Fruit fly (Drosophila melanogaster) whole organism, embryonic: ENCODE data around the gene CG2104.

ENCODE experiments used
- ATbp ChIP-seq: fragments of 200-800 bp; sonication (Bioruptor generic); optimal IDR thresholded peaks from 2 replicates; lab custom pipeline; 2017; ENCODE audit warnings: missing biosample characterization, mild to moderate bottlenecking, missing genetic modification characterization, missing genetic modification reagents
- CG11695 ChIP-seq: fragments of 200-800 bp; sonication (Bioruptor generic); IDR thresholded peaks from 3 replicates; pipeline ENCODE4 v1.3.6; 2022; ENCODE audit warnings: missing biosample characterization, missing genetic modification characterization
- CG13296 ChIP-seq: fragments of 200-800 bp; sonication (Bioruptor generic); optimal IDR thresholded peaks from 3 replicates; lab custom pipeline; 2018; ENCODE audit warnings: missing biosample characterization, mild to moderate bottlenecking, missing genetic modification characterization
- CG13894 ChIP-seq: fragments of 200-800 bp; sonication (Bioruptor generic); optimal IDR thresholded peaks from 3 replicates; lab custom pipeline; 2018; ENCODE audit warnings: missing biosample characterization, mild to moderate bottlenecking, missing genetic modification characterization, moderate library complexity
- CG14710 ChIP-seq: fragments of 200-800 bp; sonication (Bioruptor generic); optimal IDR thresholded peaks from 3 replicates; lab custom pipeline; 2019; ENCODE audit warnings: missing biosample characterization, mild to moderate bottlenecking, missing genetic modification characterization, moderate library complexity
- CG14860 ChIP-seq: fragments of 200-800 bp; sonication (Bioruptor generic); IDR thresholded peaks from 3 replicates; pipeline ENCODE4 v1.3.6; 2022; ENCODE audit warnings: missing biosample characterization, missing genetic modification characterization; ENCODE audit not compliant: partially characterized antibody
- CG15011 ChIP-seq: fragments of 200-800 bp; sonication (Bioruptor generic); optimal IDR thresholded peaks from 3 replicates; lab custom pipeline; 2018; ENCODE audit warnings: missing biosample characterization, mild to moderate bottlenecking, missing genetic modification characterization
- CG17829 ChIP-seq: fragments of 200-800 bp; optimal IDR thresholded peaks from 2 replicates; lab custom pipeline; 2019; ENCODE audit warnings: missing biosample characterization, mild to moderate bottlenecking, missing genetic modification characterization, moderate library complexity
- CG1792 ChIP-seq: fragments of 200-800 bp; sonication (Bioruptor generic); optimal IDR thresholded peaks from 2 replicates; lab custom pipeline; 2016; ENCODE audit warnings: missing biosample characterization, missing genetic modification characterization
- CG1832 ChIP-seq: fragments of 200-800 bp; sonication (Bioruptor generic); optimal IDR thresholded peaks from 2 replicates; lab custom pipeline; 2017; ENCODE audit warnings: missing biosample characterization, mild to moderate bottlenecking, missing genetic modification characterization, inconsistent platforms
- CG18476 ChIP-seq: fragments of 200-800 bp; sonication (Bioruptor generic); optimal IDR thresholded peaks from 2 replicates; lab custom pipeline; 2016; ENCODE audit warnings: missing biosample characterization, mild to moderate bottlenecking, missing genetic modification characterization
- CG31365 ChIP-seq: fragments of 200-800 bp; sonication (Bioruptor generic); optimal IDR thresholded peaks from 2 replicates; lab custom pipeline; 2018; ENCODE audit warnings: missing biosample characterization, mild to moderate bottlenecking, missing genetic modification characterization
- CG33213 ChIP-seq: fragments of 200-800 bp; sonication (Bioruptor generic); optimal IDR thresholded peaks from 3 replicates; lab custom pipeline; 2016; ENCODE audit warnings: missing biosample characterization, missing genetic modification characterization
- CG34376 ChIP-seq: fragments of 200-800 bp; sonication (Bioruptor generic); optimal IDR thresholded peaks from 2 replicates; lab custom pipeline; 2018; ENCODE audit warnings: missing biosample characterization, mild to moderate bottlenecking, missing genetic modification characterization
- CG4404 ChIP-seq: fragments of 200-800 bp; sonication (Bioruptor generic); IDR thresholded peaks from 2 replicates; pipeline ENCODE4 v1.3.6; 2022; ENCODE audit warnings: missing biosample characterization, missing genetic modification characterization
- CG4707 ChIP-seq: fragments of 200-800 bp; sonication (Bioruptor generic); optimal IDR thresholded peaks from 2 replicates; lab custom pipeline; 2018; ENCODE audit warnings: missing biosample characterization, mild to moderate bottlenecking, missing genetic modification characterization, moderate library complexity
- CG5180 ChIP-seq: fragments of 200-800 bp; sonication (Bioruptor generic); optimal IDR thresholded peaks from 3 replicates; lab custom pipeline; 2017; ENCODE audit warnings: missing biosample characterization, missing genetic modification characterization, mild to moderate bottlenecking, moderate library complexity, missing genetic modification reagents
- CG5245 ChIP-seq: fragments of 200-800 bp; sonication (Bioruptor generic); optimal IDR thresholded peaks from 3 replicates; lab custom pipeline; 2016; ENCODE audit warnings: missing biosample characterization, missing genetic modification characterization
- CG6272 ChIP-seq: fragments of 200-800 bp; sonication (Bioruptor generic); IDR thresholded peaks from 2 replicates; pipeline ENCODE4 v1.3.6; 2022; ENCODE audit warnings: missing biosample characterization, missing genetic modification characterization
- CG6854 ChIP-seq: fragments of 200-800 bp; sonication (Bioruptor generic); optimal IDR thresholded peaks from 3 replicates; lab custom pipeline; 2017; ENCODE audit warnings: missing biosample characterization, mild to moderate bottlenecking, missing genetic modification characterization
- CG8359 ChIP-seq: fragments of 200-800 bp; sonication (Bioruptor generic); optimal IDR thresholded peaks from 2 replicates; lab custom pipeline; 2017; ENCODE audit warnings: missing biosample characterization, mild to moderate bottlenecking, missing genetic modification characterization, borderline replicate concordance
- CkIIα-i1 ChIP-seq: fragments of 200-800 bp; sonication (Bioruptor generic); IDR thresholded peaks from 2 replicates; pipeline ENCODE4 v1.3.6; 2022; ENCODE audit warnings: missing biosample characterization, missing genetic modification characterization
- CoRest ChIP-seq: fragments of 200-800 bp; sonication (Bioruptor generic); optimal IDR thresholded peaks from 3 replicates; lab custom pipeline; 2018; ENCODE audit warnings: missing biosample characterization, mild to moderate bottlenecking, missing genetic modification characterization, moderate library complexity
- CrebB ChIP-seq: fragments of 200-800 bp; sonication (Bioruptor generic); optimal IDR thresholded peaks from 3 replicates; lab custom pipeline; 2018; ENCODE audit warnings: missing biosample characterization, mild to moderate bottlenecking, missing genetic modification characterization
- Dll ChIP-seq: fragments of 200-800 bp; sonication (Bioruptor generic); IDR thresholded peaks from 4 replicates; pipeline ENCODE4 v1.3.6; 2022; ENCODE audit warnings: missing biosample characterization, missing genetic modification characterization; ENCODE audit not compliant: partially characterized antibody
- Fer2 ChIP-seq: fragments of 200-800 bp; sonication (Bioruptor generic); optimal IDR thresholded peaks from 2 replicates; lab custom pipeline; 2018; ENCODE audit warnings: missing biosample characterization, mild to moderate bottlenecking, missing genetic modification characterization, moderate library complexity
- Gug ChIP-seq: fragments of 200-800 bp; sonication (Bioruptor generic); IDR thresholded peaks from 4 replicates; pipeline ENCODE4 v1.3.6; 2022; ENCODE audit warnings: missing biosample characterization, missing genetic modification characterization
- HLH4C ChIP-seq: fragments of 200-800 bp; sonication (Bioruptor generic); IDR thresholded peaks from 3 replicates; pipeline ENCODE4 v1.3.6; 2022; ENCODE audit warnings: missing biosample characterization, missing genetic modification characterization; ENCODE audit not compliant: partially characterized antibody
- Hey ChIP-seq: fragments of 200-800 bp; sonication (Bioruptor generic); optimal IDR thresholded peaks from 3 replicates; lab custom pipeline; 2018; ENCODE audit warnings: missing biosample characterization, mild to moderate bottlenecking, missing genetic modification characterization
- Kr ChIP-seq: fragments of 200-800 bp; sonication (Bioruptor generic); optimal IDR thresholded peaks from 2 replicates; lab custom pipeline; 2017; ENCODE audit warnings: missing biosample characterization, mild to moderate bottlenecking, missing genetic modification characterization
- Rfx ChIP-seq: fragments of 200-800 bp; sonication (Bioruptor generic); IDR thresholded peaks from 2 replicates; pipeline ENCODE4 v1.3.6; 2022; ENCODE audit warnings: missing biosample characterization, missing genetic modification characterization
- Side ChIP-seq: fragments of 200-800 bp; sonication (Bioruptor generic); optimal IDR thresholded peaks from 2 replicates; lab custom pipeline; 2016; ENCODE audit warnings: missing biosample characterization, missing genetic modification characterization
- Sox100B ChIP-seq: fragments of 200-800 bp; sonication (Bioruptor generic); optimal IDR thresholded peaks from 3 replicates; lab custom pipeline; 2018; ENCODE audit warnings: missing biosample characterization, mild to moderate bottlenecking, missing genetic modification characterization
- Ssrp ChIP-seq: fragments of 200-800 bp; sonication (Bioruptor generic); optimal IDR thresholded peaks from 2 replicates; lab custom pipeline; 2018; ENCODE audit warnings: missing biosample characterization, mild to moderate bottlenecking, missing genetic modification characterization, moderate library complexity
- TFAM ChIP-seq: fragments of 200-800 bp; sonication (Bioruptor generic); optimal IDR thresholded peaks from 2 replicates; lab custom pipeline; 2017; ENCODE audit warnings: missing biosample characterization, missing genetic modification characterization, inconsistent platforms
- al ChIP-seq: fragments of 200-800 bp; sonication (Bioruptor generic); IDR thresholded peaks from 2 replicates; pipeline ENCODE4 v1.3.6; 2022; ENCODE audit warnings: missing biosample characterization, missing genetic modification characterization
- br ChIP-seq: fragments of >200 bp; optimal IDR thresholded peaks from 2 replicates; lab custom pipeline; 2017
- ci ChIP-seq: fragments of 200-800 bp; sonication (Bioruptor generic); IDR thresholded peaks from 3 replicates; pipeline ENCODE4 v1.3.6; 2022; ENCODE audit warnings: missing biosample characterization, missing genetic modification characterization
- dati ChIP-seq: fragments of 200-800 bp; sonication (Bioruptor generic); IDR thresholded peaks from 2 replicates; pipeline ENCODE4 v1.3.6; 2022; ENCODE audit warnings: missing biosample characterization, missing genetic modification characterization
- en ChIP-seq: fragments of 200-800 bp; sonication (Bioruptor generic); optimal IDR thresholded peaks from 2 replicates; lab custom pipeline; 2016; ENCODE audit warnings: missing biosample characterization, missing genetic modification characterization
- gro ChIP-seq: fragments of 200-800 bp; sonication (Bioruptor generic); optimal IDR thresholded peaks from 2 replicates; lab custom pipeline; 2016; ENCODE audit warnings: missing biosample characterization, missing genetic modification characterization
- kah ChIP-seq: fragments of 200-800 bp; sonication (Bioruptor generic); optimal IDR thresholded peaks from 2 replicates; lab custom pipeline; 2018; ENCODE audit warnings: missing biosample characterization, mild to moderate bottlenecking, missing genetic modification characterization
- lab ChIP-seq: fragments of 200-800 bp; sonication (Bioruptor generic); optimal IDR thresholded peaks from 3 replicates; lab custom pipeline; 2017; ENCODE audit warnings: missing biosample characterization, missing genetic modification characterization, mild to moderate bottlenecking, moderate library complexity, missing genetic modification reagents
- lilli ChIP-seq: fragments of 200-800 bp; sonication (Bioruptor generic); optimal IDR thresholded peaks from 3 replicates; lab custom pipeline; 2016; ENCODE audit warnings: missing biosample characterization, missing genetic modification characterization
- lmd ChIP-seq: fragments of 200-800 bp; sonication (Bioruptor generic); IDR thresholded peaks from 2 replicates; pipeline ENCODE4 v1.3.6; 2022; ENCODE audit warnings: missing biosample characterization, missing genetic modification characterization
- run ChIP-seq: fragments of 200-800 bp; sonication (Bioruptor generic); optimal IDR thresholded peaks from 3 replicates; lab custom pipeline; 2018; ENCODE audit warnings: missing biosample characterization, mild to moderate bottlenecking, missing genetic modification characterization
- salm ChIP-seq: fragments of 200-800 bp; sonication (Bioruptor generic); optimal IDR thresholded peaks from 2 replicates; lab custom pipeline; 2018; ENCODE audit warnings: missing biosample characterization, mild to moderate bottlenecking, missing genetic modification characterization
- tio ChIP-seq: fragments of 200-800 bp; sonication (Bioruptor generic); optimal IDR thresholded peaks from 2 replicates; lab custom pipeline; 2017; ENCODE audit warnings: missing biosample characterization, missing genetic modification characterization, inconsistent platforms
- trh ChIP-seq: fragments of 200-800 bp; sonication (Bioruptor generic); optimal IDR thresholded peaks from 2 replicates; lab custom pipeline; 2016; ENCODE audit warnings: missing biosample characterization, missing genetic modification characterization
- vfl ChIP-seq: fragments of 200-800 bp; sonication (Bioruptor generic); optimal IDR thresholded peaks from 2 replicates; lab custom pipeline; 2016; ENCODE audit warnings: missing biosample characterization, missing genetic modification characterization

Gene CG2104

DNA sequence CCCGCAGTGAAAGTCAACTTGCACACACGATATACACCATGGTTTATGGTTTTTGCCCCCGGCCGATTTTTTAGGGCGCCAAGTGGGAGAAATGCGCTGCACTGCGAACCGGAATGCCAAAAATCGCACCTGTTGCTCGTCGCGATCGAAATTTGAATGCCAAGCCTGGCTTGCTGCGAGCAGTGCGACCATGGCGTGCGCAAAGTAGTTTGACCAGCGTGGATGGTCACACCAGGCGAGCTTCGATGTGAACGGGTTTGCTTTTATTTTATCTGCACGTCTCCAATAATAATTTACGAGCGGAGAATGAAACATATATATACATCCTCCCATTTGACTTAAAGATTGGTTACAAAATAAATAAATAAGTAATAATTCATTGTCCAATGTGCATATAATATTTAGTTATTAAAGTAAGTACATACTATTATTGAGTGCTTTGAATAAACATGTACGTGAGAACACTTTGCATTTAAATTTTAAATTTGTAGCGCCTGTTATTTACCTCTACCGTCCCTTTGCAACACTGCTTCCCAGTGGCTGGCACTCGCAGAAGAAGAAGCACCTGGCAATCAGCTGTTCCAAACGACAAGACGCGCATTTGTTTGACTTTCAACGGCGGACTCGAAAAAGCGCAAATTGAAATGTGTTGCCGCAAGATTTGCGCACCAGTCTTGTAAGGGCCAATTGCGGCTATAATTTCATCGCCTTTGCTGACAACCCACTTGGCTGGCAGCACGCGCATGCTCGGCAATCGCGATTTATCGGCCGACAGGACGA is 7.6 kb downstream of the CG2104 start, which contains the start of the genes Rab23 and plx (continued):
- TF ChIP-seq Side (GFP tag; lab: Kevin White, UChicago) (no peak), Sox100B (GFP tag; lab: Kevin White, UChicago) (no peak), CG13296 (GFP tag; lab: Kevin White, UChicago) (no peak), Dll (GFP tag; lab: Robert Waterston, UW) (0 out of 4 replicates have a peak, but pooled peaks have one; percentile 26), Ssrp (no peak), gro (GFP tag; lab: Kevin White, UChicago) (peak; percentile 36), ci (peak; percentile 38; the same call in 2 of the 3 replicates), en (GFP tag; lab: Kevin White, UChicago) (no peak), CG18476 (no peak), dati (no peak), Hey (no peak), CG13894 (tag; lab: Kevin White, UChicago) (no peak), CG4707 (GFP tag; lab: Kevin White, UChicago) (peak; percentile 18), CG1832 (no peak), CoRest (tag; lab: Kevin White, UChicago) (peak; percentile 49), lmd (GFP tag; lab: Robert Waterston, UW) (no peak; the same call in 1 of the 2 replicates), CG5245 (no peak), Gug (no peak), CG14710 (tag; lab: Kevin White, UChicago) (peak; percentile 76), CG4404 (GFP tag; lab: Robert Waterston, UW) (no peak), CG14860 (GFP tag; lab: Robert Waterston, UW) (no peak), CG31365 (tag; lab: Kevin White, UChicago) (no peak), CG17829 (tag; lab: Kevin White, UChicago) (no peak), ATbp (GFP tag; lab: Kevin White, UChicago) (no peak), CG6272 (GFP tag; lab: Robert Waterston, UW) (no peak), CG11695 (GFP tag; lab: Robert Waterston, UW) (no peak), CG1792 (GFP tag; lab: Kevin White, UChicago) (no peak), kah (GFP tag; lab: Kevin White, UChicago) (peak; percentile 54), salm (tag; lab: Kevin White, UChicago) (no peak), Fer2 (tag; lab: Kevin White, UChicago) (no peak), Rfx (GFP tag; lab: Robert Waterston, UW) (peak; percentile 11; the same call in 1 of the 2 replicates), CG33213 (GFP tag; lab: Kevin White, UChicago) (peak; percentile 47), CG5180 (GFP tag; lab: Kevin White, UChicago) (no peak), CrebB (tag; lab: Kevin White, UChicago) (no peak), lilli (peak; percentile 37), CG34376 (GFP tag; lab: Kevin White, UChicago) (no peak), Kr (GFP tag; lab: Kevin White, UChicago) (no peak), tio (no peak), br (lab: Kevin White, UChicago) (no peak), TFAM (GFP tag; lab: Kevin White, UChicago) (no peak), trh (no peak), run (no peak), vfl (GFP tag; lab: Kevin White, UChicago) (peak; percentile 26), CG6854 (GFP tag; lab: Kevin White, UChicago) (no peak), CG8359 (GFP tag; lab: Kevin White, UChicago) (no peak), CG15011 (GFP tag; lab: Kevin White, UChicago) (no peak), lab (GFP tag; lab: Kevin White, UChicago) (no peak), al (GFP tag; lab: Robert Waterston, UW) (no peak), HLH4C (GFP tag; lab: Robert Waterston, UW) (no peak), CkIIα-i1 (GFP tag; lab: Robert Waterston, UW) (no peak)
